Worm (Caenorhabditis elegans) whole organism, late embryonic: ENCODE measurements around the gene tlk-1.
A peak's percentile ranks its signal among the peaks of the same experiment; 100 is the strongest.

Source experiments
- C08G9.2 ChIP-seq: sonication (generic microtip); optimal IDR thresholded peaks from 2 replicates; lab custom pipeline; 2016; ENCODE audit warnings: mild to moderate bottlenecking, missing genetic modification characterization, moderate library complexity, missing compliant biosample characterization
- F13H6.1 ChIP-seq: sonication (generic microtip); optimal IDR thresholded peaks from 2 replicates; lab custom pipeline; 2016; ENCODE audit warnings: missing genetic modification characterization, missing compliant biosample characterization
- K02D7.2 ChIP-seq: sonication (generic microtip); optimal IDR thresholded peaks from 2 replicates; lab custom pipeline; 2017; ENCODE audit warnings: mild to moderate bottlenecking, missing genetic modification characterization, missing compliant biosample characterization
- K09A11.1 ChIP-seq: sonication (generic microtip); optimal IDR thresholded peaks from 2 replicates; lab custom pipeline; 2017; ENCODE audit warnings: antibody characterized with exemption, mild to moderate bottlenecking, missing genetic modification characterization, missing compliant biosample characterization; ENCODE audit not compliant: insufficient read depth
- Y22D7AL.16 ChIP-seq: sonication (generic microtip); optimal IDR thresholded peaks from 2 replicates; lab custom pipeline; 2016; ENCODE audit warnings: missing genetic modification characterization, missing compliant biosample characterization
- ahr-1 ChIP-seq: sonication (generic microtip); optimal IDR thresholded peaks from 2 replicates; lab custom pipeline; 2016; ENCODE audit warnings: missing genetic modification characterization, missing compliant biosample characterization
- ceh-18 ChIP-seq: sonication (generic microtip); optimal IDR thresholded peaks from 2 replicates; lab custom pipeline; 2016; ENCODE audit warnings: missing genetic modification characterization, missing compliant biosample characterization
- ceh-19 ChIP-seq: fragments of 200-800 bp; sonication (Bioruptor generic); optimal IDR thresholded peaks from 2 replicates; lab custom pipeline; 2018; ENCODE audit warnings: mild to moderate bottlenecking, missing genetic modification characterization, missing compliant biosample characterization
- ceh-2 ChIP-seq: sonication (generic microtip); optimal IDR thresholded peaks from 2 replicates; lab custom pipeline; 2016; ENCODE audit warnings: missing genotype, missing genetic modification characterization, missing compliant biosample characterization
- ceh-22 ChIP-seq: sonication (generic microtip); optimal IDR thresholded peaks from 2 replicates; lab custom pipeline; 2017; ENCODE audit warnings: missing biosample characterization, missing genetic modification characterization
- ceh-30 ChIP-seq: fragments of 150-350 bp; optimal IDR thresholded peaks from 2 replicates; lab custom pipeline; 2014; ENCODE audit warnings: missing biosample characterization, missing genetic modification characterization
- ceh-31 ChIP-seq: sonication (generic microtip); optimal IDR thresholded peaks from 2 replicates; lab custom pipeline; 2016; ENCODE audit warnings: missing genetic modification characterization, missing compliant biosample characterization
- ceh-34 ChIP-seq: sonication (generic microtip); optimal IDR thresholded peaks from 2 replicates; lab custom pipeline; 2016; ENCODE audit warnings: mild to moderate bottlenecking, missing genetic modification characterization, missing compliant biosample characterization
- ceh-45 ChIP-seq: fragments of 200-800 bp; sonication (Bioruptor generic); IDR thresholded peaks from 2 replicates; pipeline ENCODE4 v1.3.6; 2022; ENCODE audit warnings: missing genetic modification reagents, missing genetic modification characterization, missing compliant biosample characterization
- ceh-48 ChIP-seq: sonication (generic microtip); optimal IDR thresholded peaks from 2 replicates; lab custom pipeline; 2016; ENCODE audit warnings: missing genetic modification characterization, inconsistent platforms, missing compliant biosample characterization
- ceh-6 ChIP-seq: fragments of 200-800 bp; sonication (Bioruptor generic); optimal IDR thresholded peaks from 2 replicates; lab custom pipeline; 2018; ENCODE audit warnings: mild to moderate bottlenecking, missing genetic modification characterization, missing compliant biosample characterization
- ceh-9 ChIP-seq: sonication (generic microtip); optimal IDR thresholded peaks from 2 replicates; lab custom pipeline; 2016; ENCODE audit warnings: mild to moderate bottlenecking, missing genetic modification characterization, inconsistent platforms, missing compliant biosample characterization
- che-1 ChIP-seq: sonication (generic microtip); optimal IDR thresholded peaks from 2 replicates; lab custom pipeline; 2016; ENCODE audit warnings: mild to moderate bottlenecking, missing genetic modification characterization, missing compliant biosample characterization
- dmd-4 ChIP-seq: sonication (generic microtip); optimal IDR thresholded peaks from 2 replicates; lab custom pipeline; 2016; ENCODE audit warnings: borderline replicate concordance, missing genetic modification characterization, missing compliant biosample characterization
- elt-2 ChIP-seq: sonication (generic microtip); optimal IDR thresholded peaks from 2 replicates; lab custom pipeline; 2016; ENCODE audit warnings: missing genetic modification reagents, missing genetic modification characterization, missing compliant biosample characterization
- ets-4 ChIP-seq: sonication (generic microtip); optimal IDR thresholded peaks from 2 replicates; lab custom pipeline; 2016; ENCODE audit warnings: missing genetic modification characterization, missing compliant biosample characterization
- eyg-1 ChIP-seq: sonication (generic microtip); optimal IDR thresholded peaks from 2 replicates; lab custom pipeline; 2016; ENCODE audit warnings: missing genotype, missing genetic modification characterization, missing compliant biosample characterization
- fkh-10 ChIP-seq: fragments of 150-350 bp; optimal IDR thresholded peaks from 2 replicates; lab custom pipeline; 2014; ENCODE audit warnings: missing biosample characterization, missing genetic modification reagents, missing genetic modification characterization
- fkh-6 ChIP-seq: sonication (generic microtip); optimal IDR thresholded peaks from 2 replicates; lab custom pipeline; 2016; ENCODE audit warnings: missing genetic modification characterization, missing compliant biosample characterization
- gmeb-2 ChIP-seq: sonication (generic microtip); optimal IDR thresholded peaks from 2 replicates; lab custom pipeline; 2016; ENCODE audit warnings: missing genetic modification characterization, inconsistent platforms, missing compliant biosample characterization
- hlh-13 ChIP-seq: fragments of 200-800 bp; sonication (Bioruptor generic); optimal IDR thresholded peaks from 2 replicates; lab custom pipeline; 2018; ENCODE audit warnings: mild to moderate bottlenecking, missing genetic modification characterization, missing compliant biosample characterization
- hlh-15 ChIP-seq: sonication (generic microtip); optimal IDR thresholded peaks from 2 replicates; lab custom pipeline; 2016; ENCODE audit warnings: missing genetic modification characterization, missing compliant biosample characterization
- hlh-30 ChIP-seq: sonication (generic microtip); optimal IDR thresholded peaks from 2 replicates; lab custom pipeline; 2017; ENCODE audit warnings: antibody characterized with exemption, missing genetic modification characterization, missing compliant biosample characterization; ENCODE audit not compliant: insufficient read depth
- hlh-6 ChIP-seq: sonication (generic microtip); optimal IDR thresholded peaks from 2 replicates; lab custom pipeline; 2016; ENCODE audit warnings: missing genotype, missing genetic modification characterization, missing compliant biosample characterization
- lim-6 ChIP-seq: sonication (generic microtip); optimal IDR thresholded peaks from 2 replicates; lab custom pipeline; 2016; ENCODE audit warnings: missing genetic modification characterization, missing compliant biosample characterization
- lin-11 ChIP-seq: fragments of 200-800 bp; sonication (Bioruptor generic); optimal IDR thresholded peaks from 2 replicates; lab custom pipeline; 2018; ENCODE audit warnings: mild to moderate bottlenecking, missing genetic modification characterization, missing compliant biosample characterization
- mec-3 ChIP-seq: sonication (generic microtip); optimal IDR thresholded peaks from 2 replicates; lab custom pipeline; 2016; ENCODE audit warnings: borderline replicate concordance, missing genetic modification characterization, missing compliant biosample characterization
- nfya-1 ChIP-seq: sonication (generic microtip); optimal IDR thresholded peaks from 2 replicates; lab custom pipeline; 2017; ENCODE audit warnings: missing genetic modification characterization, mild to moderate bottlenecking, missing compliant biosample characterization, antibody characterized with exemption, moderate library complexity
- nhr-11 ChIP-seq: fragments of 150-350 bp; optimal IDR thresholded peaks from 2 replicates; lab custom pipeline; 2014; ENCODE audit warnings: missing biosample characterization, missing genetic modification characterization
- odd-2 ChIP-seq: sonication (generic microtip); optimal IDR thresholded peaks from 2 replicates; lab custom pipeline; 2017; ENCODE audit warnings: antibody characterized with exemption, mild to moderate bottlenecking, missing genetic modification characterization, missing compliant biosample characterization
- pat-9 ChIP-seq: fragments of 200-800 bp; sonication (Bioruptor generic); optimal IDR thresholded peaks from 2 replicates; lab custom pipeline; 2018; ENCODE audit warnings: mild to moderate bottlenecking, missing genetic modification characterization, moderate library complexity, missing compliant biosample characterization
- pax-1 ChIP-seq: fragments of 150-350 bp; optimal IDR thresholded peaks from 2 replicates; lab custom pipeline; 2014; ENCODE audit warnings: missing biosample characterization, missing genetic modification characterization
- pha-4 ChIP-seq: fragments of 150-350 bp; optimal IDR thresholded peaks from 2 replicates; lab custom pipeline; 2018; ENCODE audit warnings: missing biosample characterization, missing genetic modification reagents, missing genetic modification characterization
- pqm-1 ChIP-seq: sonication (generic microtip); optimal IDR thresholded peaks from 2 replicates; lab custom pipeline; 2016; ENCODE audit warnings: missing genetic modification characterization, missing compliant biosample characterization
- pros-1 ChIP-seq: fragments of 150-350 bp; optimal IDR thresholded peaks from 2 replicates; lab custom pipeline; 2014; ENCODE audit warnings: missing biosample characterization, missing genetic modification reagents, missing genetic modification characterization
- ref-2 ChIP-seq: sonication (generic microtip); optimal IDR thresholded peaks from 2 replicates; lab custom pipeline; 2016; ENCODE audit warnings: missing genetic modification characterization, missing compliant biosample characterization
- rnt-1 ChIP-seq: sonication (generic microtip); optimal IDR thresholded peaks from 2 replicates; lab custom pipeline; 2016; ENCODE audit warnings: missing genetic modification characterization, missing compliant biosample characterization
- sdc-2 ChIP-seq: sonication (generic microtip); optimal IDR thresholded peaks from 2 replicates; lab custom pipeline; 2016; ENCODE audit warnings: missing genotype, missing genetic modification characterization, missing compliant biosample characterization
- sox-2 ChIP-seq: fragments of 200-800 bp; sonication (Bioruptor generic); IDR thresholded peaks from 2 replicates; pipeline ENCODE4 v1.3.6; 2022; ENCODE audit warnings: missing genetic modification reagents, missing genetic modification characterization, missing compliant biosample characterization
- sox-4 ChIP-seq: sonication (generic microtip); optimal IDR thresholded peaks from 2 replicates; lab custom pipeline; 2017; ENCODE audit warnings: mild to moderate bottlenecking, missing genetic modification characterization, inconsistent platforms, missing compliant biosample characterization
- syd-9 ChIP-seq: sonication (generic microtip); optimal IDR thresholded peaks from 2 replicates; lab custom pipeline; 2016; ENCODE audit warnings: mild to moderate bottlenecking, missing genetic modification characterization, moderate library complexity, missing compliant biosample characterization
- unc-55 ChIP-seq: sonication (generic microtip); optimal IDR thresholded peaks from 2 replicates; lab custom pipeline; 2017; ENCODE audit warnings: missing biosample characterization, missing genetic modification reagents, missing genetic modification characterization
- unc-86 ChIP-seq: sonication (generic microtip); optimal IDR thresholded peaks from 2 replicates; lab custom pipeline; 2016; ENCODE audit warnings: missing genetic modification characterization, missing compliant biosample characterization
- ztf-16 ChIP-seq: sonication (generic microtip); optimal IDR thresholded peaks from 2 replicates; lab custom pipeline; 2017; ENCODE audit warnings: missing genetic modification characterization, missing compliant biosample characterization

The tlk-1 gene

DNA sequence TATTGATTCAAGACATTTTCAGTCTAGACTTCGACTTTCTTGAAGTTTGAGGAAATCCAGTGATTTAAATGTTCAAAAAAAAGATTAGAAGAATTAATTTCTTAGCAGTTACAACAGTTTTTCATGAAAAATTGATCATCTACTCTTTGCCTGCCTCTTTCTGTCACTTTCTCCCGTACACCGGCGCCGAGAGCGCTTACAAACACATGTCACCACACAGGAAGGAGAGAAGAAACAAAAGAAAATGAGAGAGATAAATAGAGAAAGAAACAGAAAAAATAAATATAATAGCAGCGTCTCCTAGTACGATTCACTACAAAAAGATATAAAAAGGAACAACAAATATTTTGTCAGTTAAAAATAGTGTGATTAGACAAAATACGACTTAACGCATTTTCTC is 33.0 kb upstream of the tlk-1 start:
- no peak for TF ChIP-seq gmeb-2 (tag; lab: Kevin White, UChicago)
- no peak for TF ChIP-seq unc-86 (tag; lab: Kevin White, UChicago)
- peak; percentile 53 for TF ChIP-seq unc-55 (GFP tag; lab: Kevin White, UChicago)
- no peak for TF ChIP-seq ceh-22 (tag; lab: Kevin White, UChicago)
- TF ChIP-seq lin-11 (tag; lab: Kevin White, UChicago) = no peak
- TF ChIP-seq ceh-6 = no peak
- no peak for TF ChIP-seq pros-1 (tag; lab: Kevin White, UChicago)

DNA sequence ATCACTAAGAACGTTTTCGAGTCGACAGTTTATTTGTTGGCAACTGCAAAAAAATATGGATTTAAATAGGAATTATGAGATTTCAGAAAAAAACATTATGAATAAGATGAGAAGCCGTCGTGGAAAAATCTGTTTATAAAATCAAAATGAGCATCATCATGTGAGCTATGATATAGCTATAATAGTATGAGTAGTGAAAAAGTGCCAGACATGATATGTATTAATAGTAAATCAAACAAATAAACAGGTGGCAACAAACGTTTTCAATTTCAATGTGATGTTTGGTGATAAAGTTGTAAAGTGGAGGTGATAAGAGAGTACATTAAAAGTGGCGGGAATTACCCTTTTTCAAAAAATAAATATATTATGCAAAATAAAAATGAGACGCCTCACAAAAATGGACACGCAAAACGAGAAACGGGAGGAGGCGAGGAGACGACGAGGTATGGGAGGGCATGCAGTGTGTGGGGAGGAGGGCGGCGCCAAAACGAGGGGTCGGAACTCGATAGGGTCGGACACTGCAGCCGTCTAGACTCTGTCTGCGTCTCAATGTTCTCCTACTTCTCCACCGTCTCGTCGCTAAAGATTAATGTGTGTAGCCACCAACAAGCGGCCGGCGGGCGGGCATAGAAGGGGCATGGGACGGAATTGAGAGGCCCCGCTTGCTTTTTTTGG is 31.9 kb upstream of the tlk-1 start, which contains the start of gene C07A9.9:
TSS of gene C07A9.9 (minus strand) at position 51 of the 675 bp plus-strand sequence.
- TF ChIP-seq ceh-2 = peak; percentile 15
- no peak for TF ChIP-seq K02D7.2
- TF ChIP-seq ztf-16 (tag; lab: Kevin White, UChicago) = no peak
- TF ChIP-seq gmeb-2 (tag; lab: Kevin White, UChicago) = no peak
- peak; percentile 69 for TF ChIP-seq nfya-1
- TF ChIP-seq ceh-30 = no peak
- TF ChIP-seq hlh-30 (tag; lab: Kevin White, UChicago) = no peak
- peak; percentile 46 for TF ChIP-seq fkh-6
- TF ChIP-seq sox-4 = no peak
- TF ChIP-seq elt-2 = peak; percentile 38
- TF ChIP-seq pax-1 (tag; lab: Kevin White, UChicago) = no peak
- no peak for TF ChIP-seq ceh-9 (tag; lab: Kevin White, UChicago)
- TF ChIP-seq syd-9 (tag; lab: Kevin White, UChicago) = no peak
- TF ChIP-seq nhr-11 (tag; lab: Kevin White, UChicago) = no peak
- TF ChIP-seq lim-6 (tag; lab: Kevin White, UChicago) = no peak
- TF ChIP-seq hlh-15 = no peak
- peak; percentile 7 for TF ChIP-seq unc-55 (GFP tag; lab: Kevin White, UChicago)
- TF ChIP-seq pat-9 = no peak
- TF ChIP-seq unc-86 (tag; lab: Kevin White, UChicago) = no peak
- no peak for TF ChIP-seq ceh-45 (GFP tag; lab: Robert Waterston, UW)
- peak; percentile 37 for TF ChIP-seq eyg-1 (tag; lab: Kevin White, UChicago)
- no peak for TF ChIP-seq K09A11.1 (tag; lab: Kevin White, UChicago)
- TF ChIP-seq sox-2 = no peak
- no peak for TF ChIP-seq che-1 (tag; lab: Kevin White, UChicago)
- no peak for TF ChIP-seq fkh-10
- no peak for TF ChIP-seq ahr-1
- peak; percentile 38 for TF ChIP-seq ets-4
- TF ChIP-seq sdc-2 = peak; percentile 12
- TF ChIP-seq mec-3 (tag; lab: Kevin White, UChicago) = no peak
- no peak for TF ChIP-seq hlh-13 (GFP tag; lab: Kevin White, UChicago)
- no peak for TF ChIP-seq hlh-6 (tag; lab: Kevin White, UChicago)
- TF ChIP-seq Y22D7AL.16 = no peak
- no peak for TF ChIP-seq pha-4
- no peak for TF ChIP-seq dmd-4 (tag; lab: Kevin White, UChicago)
- no peak for TF ChIP-seq rnt-1 (tag; lab: Kevin White, UChicago)
- TF ChIP-seq ceh-31 (tag; lab: Kevin White, UChicago) = peak; percentile 67
- TF ChIP-seq ref-2 (tag; lab: Kevin White, UChicago) = peak; percentile 70
- peak; percentile 28 for TF ChIP-seq ceh-19 (GFP tag; lab: Kevin White, UChicago)
- no peak for TF ChIP-seq odd-2 (tag; lab: Kevin White, UChicago)
- peak; percentile 80 for TF ChIP-seq ceh-34 (tag; lab: Kevin White, UChicago)
- TF ChIP-seq pqm-1 (tag; lab: Kevin White, UChicago) = peak; percentile 83
- no peak for TF ChIP-seq lin-11 (tag; lab: Kevin White, UChicago)
- TF ChIP-seq C08G9.2 (tag; lab: Kevin White, UChicago) = peak; percentile 17
- peak; percentile 76 for TF ChIP-seq ceh-18 (tag; lab: Kevin White, UChicago)
- no peak for TF ChIP-seq ceh-22 (tag; lab: Kevin White, UChicago)
- peak; percentile 43 for TF ChIP-seq F13H6.1 (tag; lab: Kevin White, UChicago)
- TF ChIP-seq ceh-48 (tag; lab: Kevin White, UChicago) = no peak
